Fruit fly (Drosophila melanogaster) whole organism, prepupa: ENCODE data around the gene CaMKII.

Source experiments
- Blimp-1 ChIP-seq: fragments of 200-800 bp; sonication (Bioruptor generic); optimal IDR thresholded peaks from 3 replicates; lab custom pipeline; 2017; ENCODE audit warnings: missing biosample characterization, missing genetic modification characterization, mild to moderate bottlenecking, moderate library complexity, missing genetic modification reagents
- CG10631 ChIP-seq: fragments of 200-800 bp; sonication (Bioruptor generic); optimal IDR thresholded peaks from 2 replicates; lab custom pipeline; 2016; ENCODE audit warnings: missing biosample characterization, missing genetic modification characterization
- CG11762 ChIP-seq: fragments of 200-800 bp; sonication (Bioruptor generic); optimal IDR thresholded peaks from 3 replicates; lab custom pipeline; 2016; ENCODE audit warnings: missing biosample characterization, missing genetic modification characterization; ENCODE audit not compliant: insufficient read depth
- CG11902 ChIP-seq: fragments of 200-800 bp; sonication (Bioruptor generic); optimal IDR thresholded peaks from 3 replicates; lab custom pipeline; 2016; ENCODE audit warnings: missing biosample characterization, missing genetic modification characterization
- CG15336 ChIP-seq: fragments of 200-800 bp; sonication (Bioruptor generic); IDR thresholded peaks from 2 replicates; pipeline ENCODE4 v1.3.6; 2022; ENCODE audit warnings: missing biosample characterization, missing genetic modification characterization
- CG3032 ChIP-seq: fragments of 200-800 bp; optimal IDR thresholded peaks from 2 replicates; lab custom pipeline; 2019; ENCODE audit warnings: missing biosample characterization, mild to moderate bottlenecking, missing genetic modification characterization, moderate library complexity
- CG31627 ChIP-seq: fragments of 200-800 bp; sonication (Bioruptor generic); optimal IDR thresholded peaks from 3 replicates; lab custom pipeline; 2016; ENCODE audit warnings: missing biosample characterization, missing genetic modification characterization
- CG32006 ChIP-seq: fragments of 200-800 bp; sonication (Bioruptor generic); optimal IDR thresholded peaks from 3 replicates; lab custom pipeline; 2017; ENCODE audit warnings: missing biosample characterization, mild to moderate bottlenecking, missing genetic modification characterization
- CG6163 ChIP-seq: fragments of 200-800 bp; sonication (Bioruptor generic); IDR thresholded peaks from 3 replicates; pipeline ENCODE4 v1.3.6; 2022; ENCODE audit warnings: missing biosample characterization, missing genetic modification characterization
- CG6792 ChIP-seq: fragments of 200-800 bp; sonication (Bioruptor generic); optimal IDR thresholded peaks from 3 replicates; lab custom pipeline; 2016; ENCODE audit warnings: missing biosample characterization, missing genetic modification characterization
- CG8119 ChIP-seq: fragments of 200-800 bp; sonication (Bioruptor generic); IDR thresholded peaks from 3 replicates; pipeline ENCODE4 v1.3.6; 2022; ENCODE audit warnings: missing biosample characterization, missing genetic modification characterization
- CG9139 ChIP-seq: fragments of 200-800 bp; sonication (Bioruptor generic); optimal IDR thresholded peaks from 3 replicates; lab custom pipeline; 2017; ENCODE audit warnings: missing biosample characterization, mild to moderate bottlenecking, missing genetic modification characterization
- Eip75B ChIP-seq: fragments of 200-800 bp; sonication (Bioruptor generic); optimal IDR thresholded peaks from 3 replicates; lab custom pipeline; 2016; ENCODE audit warnings: missing biosample characterization, missing genetic modification characterization
- Eip78C ChIP-seq: fragments of 200-800 bp; sonication (Bioruptor generic); peaks from one replicate; lab custom pipeline; 2016; ENCODE audit warnings: missing biosample characterization, missing genetic modification characterization
- Eip93F ChIP-seq: fragments of 200-800 bp; sonication (Bioruptor generic); optimal IDR thresholded peaks from 2 replicates; lab custom pipeline; 2016; ENCODE audit warnings: missing biosample characterization, mild to moderate bottlenecking, missing genetic modification characterization
- Ets21C ChIP-seq: fragments of 200-800 bp; sonication (Bioruptor generic); optimal IDR thresholded peaks from 3 replicates; lab custom pipeline; 2016; ENCODE audit warnings: missing biosample characterization, missing genetic modification characterization
- Ets96B ChIP-seq: fragments of 200-800 bp; optimal IDR thresholded peaks from 2 replicates; lab custom pipeline; 2019; ENCODE audit warnings: missing biosample characterization, mild to moderate bottlenecking, missing genetic modification characterization, moderate library complexity
- Gug ChIP-seq: fragments of 200-800 bp; sonication (Bioruptor generic); IDR thresholded peaks from 2 replicates; pipeline ENCODE4 v1.3.6; 2022; ENCODE audit warnings: missing biosample characterization, missing genetic modification characterization
- Hr39 ChIP-seq: fragments of 200-800 bp; sonication (Bioruptor generic); optimal IDR thresholded peaks from 2 replicates; lab custom pipeline; 2016; ENCODE audit warnings: missing biosample characterization, missing genetic modification characterization
- Lpt ChIP-seq: fragments of 200-800 bp; sonication (Bioruptor generic); optimal IDR thresholded peaks from 3 replicates; lab custom pipeline; 2016; ENCODE audit warnings: missing biosample characterization, missing genetic modification characterization
- Met ChIP-seq: fragments of 200-800 bp; sonication (Bioruptor generic); optimal IDR thresholded peaks from 3 replicates; lab custom pipeline; 2016; ENCODE audit warnings: missing biosample characterization, missing genetic modification characterization
- OdsH ChIP-seq: fragments of 200-800 bp; sonication (Bioruptor generic); optimal IDR thresholded peaks from 3 replicates; lab custom pipeline; 2016; ENCODE audit warnings: missing biosample characterization, missing genetic modification characterization
- Smox ChIP-seq: fragments of 200-800 bp; sonication (Bioruptor generic); optimal IDR thresholded peaks from 3 replicates; lab custom pipeline; 2016; ENCODE audit warnings: missing biosample characterization, missing genetic modification characterization
- Sox102F ChIP-seq: fragments of 200-800 bp; sonication (Bioruptor generic); optimal IDR thresholded peaks from 2 replicates; lab custom pipeline; 2016; ENCODE audit warnings: missing biosample characterization, mild to moderate bottlenecking, missing genetic modification characterization
- Sox14 ChIP-seq: fragments of 200-800 bp; sonication (Bioruptor generic); optimal IDR thresholded peaks from 3 replicates; lab custom pipeline; 2016; ENCODE audit warnings: missing biosample characterization, missing genetic modification characterization
- Sox15 ChIP-seq: fragments of 200-800 bp; sonication (Bioruptor generic); optimal IDR thresholded peaks from 3 replicates; lab custom pipeline; 2016; ENCODE audit warnings: missing biosample characterization, missing genetic modification characterization
- achi ChIP-seq: fragments of 200-800 bp; sonication (Bioruptor generic); optimal IDR thresholded peaks from 3 replicates; lab custom pipeline; 2016; ENCODE audit warnings: missing biosample characterization, missing genetic modification characterization
- acj6 ChIP-seq: fragments of 200-800 bp; sonication (Bioruptor generic); optimal IDR thresholded peaks from 3 replicates; lab custom pipeline; 2016; ENCODE audit warnings: missing biosample characterization, missing genetic modification characterization
- cyc ChIP-seq: fragments of 200-800 bp; sonication (Bioruptor generic); optimal IDR thresholded peaks from 3 replicates; lab custom pipeline; 2016; ENCODE audit warnings: missing biosample characterization, missing genetic modification characterization
- dsx ChIP-seq: fragments of 200-800 bp; optimal IDR thresholded peaks from 3 replicates; lab custom pipeline; 2019; ENCODE audit warnings: missing biosample characterization, mild to moderate bottlenecking, missing genetic modification characterization, moderate library complexity; ENCODE audit not compliant: poor library complexity, severe bottlenecking
- eg ChIP-seq: fragments of 200-800 bp; sonication (Bioruptor generic); IDR thresholded peaks from 3 replicates; pipeline ENCODE4 v1.3.6; 2022; ENCODE audit warnings: missing biosample characterization, missing genetic modification characterization
- esn ChIP-seq: fragments of 200-800 bp; sonication (Bioruptor generic); optimal IDR thresholded peaks from 2 replicates; lab custom pipeline; 2016; ENCODE audit warnings: missing biosample characterization, mild to moderate bottlenecking, missing genetic modification characterization, moderate library complexity
- fd85E ChIP-seq: fragments of 200-800 bp; sonication (Bioruptor generic); optimal IDR thresholded peaks from 3 replicates; lab custom pipeline; 2016; ENCODE audit warnings: missing biosample characterization, missing genetic modification characterization
- fkh ChIP-seq: fragments of 200-800 bp; sonication (Bioruptor generic); optimal IDR thresholded peaks from 3 replicates; lab custom pipeline; 2017; ENCODE audit warnings: missing biosample characterization, mild to moderate bottlenecking, missing genetic modification characterization, moderate library complexity
- lz ChIP-seq: fragments of 200-800 bp; sonication (Bioruptor generic); optimal IDR thresholded peaks from 3 replicates; lab custom pipeline; 2016; ENCODE audit warnings: missing biosample characterization, missing genetic modification characterization
- net ChIP-seq: fragments of 200-800 bp; sonication (Bioruptor generic); optimal IDR thresholded peaks from 3 replicates; lab custom pipeline; 2016; ENCODE audit warnings: missing biosample characterization, missing genetic modification characterization
- pdm3 ChIP-seq: fragments of 200-800 bp; sonication (Bioruptor generic); optimal IDR thresholded peaks from 3 replicates; lab custom pipeline; 2016; ENCODE audit warnings: missing biosample characterization, missing genetic modification characterization
- salr ChIP-seq, 2 experiments: fragments of 200-800 bp; sonication (Bioruptor generic); optimal IDR thresholded peaks; 3 replicates each; lab custom pipeline; 2016 to 2018; ENCODE audit warnings: missing biosample characterization in 2 of 2, missing genetic modification characterization in 2 of 2, mild to moderate bottlenecking in 1 of 2
- svp ChIP-seq: fragments of 200-800 bp; sonication (Bioruptor generic); peaks from one replicate; lab custom pipeline; 2016; ENCODE audit warnings: missing biosample characterization, missing genetic modification characterization
- topi ChIP-seq: fragments of 200-800 bp; sonication (Bioruptor generic); optimal IDR thresholded peaks from 3 replicates; lab custom pipeline; 2016; ENCODE audit warnings: missing biosample characterization, missing genetic modification characterization
- vri ChIP-seq: fragments of 200-800 bp; sonication (Bioruptor generic); optimal IDR thresholded peaks from 3 replicates; lab custom pipeline; 2016; ENCODE audit warnings: missing biosample characterization, mild to moderate bottlenecking, missing genetic modification characterization

CaMKII gene

DNA sequence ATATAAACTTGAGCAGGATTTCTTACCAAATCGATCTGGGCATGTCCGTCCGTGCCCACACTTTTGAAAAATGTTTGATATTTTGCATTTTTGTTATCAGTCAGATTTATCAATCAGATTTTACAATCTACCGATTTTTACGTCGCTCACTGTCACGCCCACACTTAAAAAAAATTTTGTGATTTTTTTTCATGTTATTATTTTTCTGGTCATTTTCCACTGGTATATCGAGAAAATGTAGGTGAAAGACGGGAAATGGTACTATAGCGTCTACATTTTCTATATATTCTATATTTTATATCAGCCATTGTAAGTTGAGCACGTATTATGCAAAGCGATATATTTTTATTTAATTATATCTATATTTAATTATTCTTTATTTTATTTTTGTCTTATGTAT lies 10.7 kb upstream of the CaMKII start:
- TF ChIP-seq OdsH (GFP tag; lab: Kevin White, UChicago) (peak; percentile 46), CG10631 (GFP tag; lab: Kevin White, UChicago) (peak; percentile 1), achi (peak; percentile 36), CG15336 (GFP tag; lab: Robert Waterston, UW) (no peak; the same call in 1 of the 2 replicates), acj6 (GFP tag; lab: Kevin White, UChicago) (peak; percentile 26), Gug (GFP tag; lab: Robert Waterston, UW) (no peak), svp (GFP tag; lab: Kevin White, UChicago) (no peak), esn (GFP tag; lab: Kevin White, UChicago) (peak; percentile 11), pdm3 (GFP tag; lab: Kevin White, UChicago) (no peak), Ets96B (tag; lab: Kevin White, UChicago) (peak; percentile 27)

DNA sequence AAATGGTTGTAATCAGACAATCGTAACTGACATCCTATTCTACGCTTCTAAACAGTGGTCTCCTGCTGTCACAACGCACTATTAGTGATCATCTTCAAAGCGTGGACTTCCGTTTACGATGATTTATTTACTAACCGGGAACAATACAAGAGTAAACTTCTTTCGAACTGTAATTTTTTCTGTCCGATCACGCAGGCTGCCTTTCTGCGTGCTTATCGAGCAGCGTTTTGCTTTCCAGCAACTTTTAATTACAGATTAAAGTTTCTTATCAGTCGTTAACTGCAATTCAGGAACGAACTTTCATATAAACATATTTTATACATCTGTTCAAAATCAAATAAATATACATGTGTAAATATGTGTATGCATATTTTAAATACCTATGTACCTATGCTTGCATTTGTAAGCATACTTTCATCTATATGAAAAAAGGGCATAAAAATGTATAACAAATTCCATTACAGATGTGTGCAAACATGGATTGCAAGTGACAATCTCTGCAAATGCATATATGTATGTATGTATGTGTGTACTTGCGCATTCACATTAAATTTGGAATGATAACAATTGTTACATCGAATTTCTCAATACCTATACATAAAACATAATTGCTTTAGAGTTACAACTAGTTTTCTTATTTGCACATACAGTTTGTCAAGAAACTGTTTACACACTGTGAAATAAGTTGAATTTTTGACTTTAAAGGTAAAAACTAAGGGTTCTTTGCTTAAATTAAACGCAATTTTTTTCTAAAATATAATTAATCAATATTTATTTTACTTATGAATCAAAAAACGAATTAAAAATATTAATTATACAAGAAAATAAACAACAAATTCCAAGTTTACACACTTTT lies 9.7 kb upstream of the CaMKII start:
- no peak for TF ChIP-seq Blimp-1 (GFP tag; lab: Kevin White, UChicago)
- no peak for TF ChIP-seq net (GFP tag; lab: Kevin White, UChicago)
- TF ChIP-seq dsx (GFP tag; lab: Kevin White, UChicago), result no peak
- TF ChIP-seq Ets96B (tag; lab: Kevin White, UChicago), result no peak
- TF ChIP-seq CG9139, result no peak
- no peak for TF ChIP-seq Eip93F
- TF ChIP-seq CG6792 (GFP tag; lab: Kevin White, UChicago), result no peak
- TF ChIP-seq Gug (GFP tag; lab: Robert Waterston, UW), result no peak
- no peak for TF ChIP-seq CG8119 (GFP tag; lab: Robert Waterston, UW)
- TF ChIP-seq CG6163 (GFP tag; lab: Robert Waterston, UW), result no peak
- no peak for TF ChIP-seq Smox (GFP tag; lab: Kevin White, UChicago)
- no peak for TF ChIP-seq fkh
- no peak for TF ChIP-seq acj6 (GFP tag; lab: Kevin White, UChicago)
- no peak for TF ChIP-seq Ets21C (GFP tag; lab: Kevin White, UChicago)
- no peak for TF ChIP-seq Sox102F
- TF ChIP-seq CG31627, result no peak
- TF ChIP-seq topi, result no peak
- TF ChIP-seq CG11902 (GFP tag; lab: Kevin White, UChicago), result no peak

DNA sequence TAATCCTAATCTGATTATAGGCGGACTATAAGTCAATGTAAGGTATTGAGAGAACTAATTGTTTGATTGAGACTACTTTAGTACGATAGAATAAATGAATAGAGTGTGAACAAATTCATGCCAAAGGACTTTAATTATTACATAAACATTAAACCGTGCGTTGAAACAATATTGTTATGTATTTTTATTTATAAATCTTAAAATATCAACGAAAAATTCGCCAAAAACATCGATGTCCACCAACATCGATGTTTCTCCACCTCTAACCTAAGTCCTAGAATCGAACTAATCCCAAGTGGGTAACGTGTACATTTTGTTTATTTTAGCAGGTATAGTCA lies 7.6 kb upstream of the CaMKII start:
- TF ChIP-seq Eip78C (GFP tag; lab: Kevin White, UChicago), result peak; percentile 44
- peak; percentile 19 for TF ChIP-seq pdm3 (GFP tag; lab: Kevin White, UChicago)
- TF ChIP-seq vri (GFP tag; lab: Kevin White, UChicago), result no peak
- TF ChIP-seq svp (GFP tag; lab: Kevin White, UChicago), result peak; percentile 55
- TF ChIP-seq Hr39, result no peak
- TF ChIP-seq Ets96B (tag; lab: Kevin White, UChicago), result no peak
- no peak for TF ChIP-seq CG9139
- TF ChIP-seq Lpt, result no peak
- no peak for TF ChIP-seq esn (GFP tag; lab: Kevin White, UChicago)
- TF ChIP-seq acj6 (GFP tag; lab: Kevin White, UChicago), result no peak
- no peak for TF ChIP-seq CG32006 (GFP tag; lab: Kevin White, UChicago)

DNA sequence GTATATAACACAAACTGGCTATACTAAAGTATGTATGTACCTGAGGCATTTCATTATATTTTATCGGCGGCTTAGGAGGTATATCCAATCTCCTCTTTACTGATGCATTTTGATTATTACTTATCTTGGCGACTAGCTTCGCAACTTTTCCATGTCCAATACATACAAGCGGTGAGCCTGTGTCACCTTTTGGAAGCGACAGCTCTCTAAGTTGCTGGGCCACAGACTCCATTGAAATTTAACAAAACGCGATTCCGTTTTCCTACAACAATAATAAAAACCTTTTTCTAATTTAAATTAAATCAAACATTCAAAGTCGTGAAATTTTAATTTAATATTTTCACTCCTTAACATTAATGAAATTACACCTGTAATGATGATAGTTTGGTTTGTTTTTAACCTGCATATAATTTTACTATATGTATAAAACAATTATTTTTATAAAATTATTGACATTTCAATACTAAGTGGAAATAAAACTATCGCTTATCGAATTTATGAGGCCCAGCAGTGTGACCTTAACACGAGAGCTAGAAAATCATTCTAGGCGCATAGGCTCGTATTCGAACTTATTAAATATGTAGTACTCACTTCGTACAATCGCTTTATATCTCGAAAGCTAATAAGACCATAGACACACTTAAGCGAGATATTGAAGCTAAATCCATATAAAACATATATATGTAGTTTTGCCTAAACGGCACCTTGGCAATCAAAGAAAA lies 7.0 kb upstream of the CaMKII start, which contains the start of gene apolpp:
Gene apolpp, plus strand, starts transcription at position 597 of the 722 bp plus-strand sequence.
- TF ChIP-seq CG15336 (GFP tag; lab: Robert Waterston, UW) (peak; percentile 7; the same call in 1 of the 2 replicates), CG6792 (GFP tag; lab: Kevin White, UChicago) (no peak), Met (GFP tag; lab: Kevin White, UChicago) (peak; percentile 1), Eip75B (peak; percentile 6), Sox14 (GFP tag; lab: Kevin White, UChicago) (no peak), topi (no peak), esn (GFP tag; lab: Kevin White, UChicago) (peak; percentile 4), fd85E (GFP tag; lab: Kevin White, UChicago) (no peak), net (GFP tag; lab: Kevin White, UChicago) (no peak), OdsH (GFP tag; lab: Kevin White, UChicago) (no peak), Hr39 (peak; percentile 4), cyc (GFP tag; lab: Kevin White, UChicago) (peak; percentile 15), lz (GFP tag; lab: Kevin White, UChicago) (no peak), Smox (GFP tag; lab: Kevin White, UChicago) (no peak), Sox15 (GFP tag; lab: Kevin White, UChicago) (no peak), CG11762 (GFP tag; lab: Kevin White, UChicago) (no peak), Blimp-1 (GFP tag; lab: Kevin White, UChicago) (no peak), svp (GFP tag; lab: Kevin White, UChicago) (peak; percentile 48), eg (GFP tag; lab: Robert Waterston, UW) (no peak), CG8119 (GFP tag; lab: Robert Waterston, UW) (no peak), acj6 (GFP tag; lab: Kevin White, UChicago) (no peak), CG3032 (tag; lab: Kevin White, UChicago) (peak; percentile 48), Eip93F (no peak), Ets21C (GFP tag; lab: Kevin White, UChicago) (no peak), fkh (no peak), salr (GFP tag; optimal IDR thresholded peaks at IDR 0.05; lab: Kevin White, UChicago) (no peak)
